Fruit fly (Drosophila melanogaster): ENCODE data around the gene CG8064.

CG8064 gene

DNA sequence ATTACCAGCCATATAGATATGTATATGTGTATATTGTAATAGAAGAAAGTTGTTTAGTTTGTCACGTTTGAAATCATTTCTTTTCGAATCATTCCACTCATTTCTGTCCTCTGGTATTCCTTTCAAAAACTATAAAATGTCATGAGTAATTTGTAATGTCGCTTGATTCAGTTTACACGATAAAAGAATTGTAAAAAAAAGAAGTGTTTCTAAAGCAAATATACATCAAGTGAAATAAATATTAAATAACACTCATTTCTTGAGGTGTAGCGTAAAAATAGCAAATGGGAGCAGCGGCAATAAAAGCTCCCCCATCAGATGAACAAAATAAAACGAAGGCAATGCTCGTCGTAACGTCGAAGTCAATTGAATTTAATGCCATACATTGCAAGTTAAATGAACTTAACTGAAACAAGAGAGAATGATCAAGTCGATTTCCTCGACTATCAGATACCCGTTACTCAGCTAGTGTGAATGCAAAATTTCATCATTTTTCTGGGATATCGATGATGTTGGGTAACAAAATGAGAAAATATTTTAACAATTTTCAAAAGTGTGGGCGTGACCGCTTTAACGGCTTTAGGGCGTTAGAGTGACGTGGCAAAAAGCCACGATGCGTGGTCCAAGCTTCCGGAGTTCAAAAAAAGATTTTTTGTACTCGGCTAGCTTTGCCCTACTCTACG is 11.9 kb downstream of the CG8064 start (continued):
- TF ChIP-seq CG10462 (GFP tag; optimal IDR thresholded peaks at IDR 0.05), result no peak
- no peak for TF ChIP-seq CG6765 (GFP tag; optimal IDR thresholded peaks at IDR 0.05)
- TF ChIP-seq CTCF (GFP tag; optimal IDR thresholded peaks at IDR 0.05), result no peak
- no peak for TF ChIP-seq Max (GFP tag; optimal IDR thresholded peaks at IDR 0.05)
- TF ChIP-seq Oli (tag; optimal IDR thresholded peaks at IDR 0.05), result peak; percentile 38
- no peak for TF ChIP-seq CG14441 (GFP tag; IDR thresholded peaks at IDR 0.05)
- peak; percentile 22 for TF ChIP-seq CG18262 (tag; optimal IDR thresholded peaks at IDR 0.05)
- TF ChIP-seq ems (GFP tag; optimal IDR thresholded peaks at IDR 0.05), result no peak
- no peak for TF ChIP-seq mirr (GFP tag; optimal IDR thresholded peaks at IDR 0.05)
- TF ChIP-seq CG13424 (tag; optimal IDR thresholded peaks at IDR 0.05), result peak; percentile 31
- TF ChIP-seq CG11093 (GFP tag; IDR thresholded peaks at IDR 0.05), result no peak
- 0 out of 2 replicates have a peak, but pooled peaks have one; percentile 20 for TF ChIP-seq Drgx (GFP tag; IDR thresholded peaks at IDR 0.05)
- TF ChIP-seq CG30403 (GFP tag; optimal IDR thresholded peaks at IDR 0.05), result peak; percentile 22
- peak; percentile 1 for TF ChIP-seq unpg (GFP tag; optimal IDR thresholded peaks at IDR 0.05)
- TF ChIP-seq Neu2 (GFP tag; optimal IDR thresholded peaks at IDR 0.05; ENCODE audit: borderline replicate concordance), result no peak
- TF ChIP-seq rib (GFP tag; IDR thresholded peaks at IDR 0.05), result no peak
- TF ChIP-seq nerfin-2 (GFP tag; IDR thresholded peaks at IDR 0.05; ENCODE audit: partially characterized antibody), result peak; percentile 67
- no peak for TF ChIP-seq CG4730 (GFP tag; IDR thresholded peaks at IDR 0.05)

- TF ChIP-seq CG9727 (GFP tag; optimal IDR thresholded peaks at IDR 0.05) (peak; percentile 14), CG9817 (tag; optimal IDR thresholded peaks at IDR 0.05) (no peak), her (GFP tag; optimal IDR thresholded peaks at IDR 0.05) (peak; percentile 3), nom (GFP tag; optimal IDR thresholded peaks at IDR 0.05) (no peak), Vsx1 (GFP tag; optimal IDR thresholded peaks at IDR 0.05) (no peak), CG6813 (GFP tag; optimal IDR thresholded peaks at IDR 0.05) (peak; percentile 4), CG11695 (GFP tag; IDR thresholded peaks at IDR 0.05) (0 out of 3 replicates have a peak, but pooled peaks have one; percentile 33), slou (GFP tag; optimal IDR thresholded peaks at IDR 0.05) (no peak), lab (GFP tag; optimal IDR thresholded peaks at IDR 0.05) (peak; percentile 76), pho (GFP tag; optimal IDR thresholded peaks at IDR 0.05) (peak; percentile 14), ab (GFP tag; optimal IDR thresholded peaks at IDR 0.05) (no peak), CG30403 (GFP tag; optimal IDR thresholded peaks at IDR 0.05) (no peak), CG7357 (GFP tag; IDR thresholded peaks at IDR 0.05) (no peak), Aef1 (GFP tag; IDR thresholded peaks at IDR 0.05) (no peak), chif (GFP tag; optimal IDR thresholded peaks at IDR 0.05) (no peak), HLH54F (GFP tag; optimal IDR thresholded peaks at IDR 0.05) (no peak), HLHmδ (GFP tag; optimal IDR thresholded peaks at IDR 0.05) (no peak), Meics (GFP tag; optimal IDR thresholded peaks at IDR 0.05) (peak; percentile 33), caup (GFP tag; optimal IDR thresholded peaks at IDR 0.05; ENCODE audit: severe bottlenecking) (peak; percentile 67), CG17385 (GFP tag; optimal IDR thresholded peaks at IDR 0.05) (peak; percentile 18), Hmr (GFP tag; optimal IDR thresholded peaks at IDR 0.05) (peak; percentile 74), Dek (tag; optimal IDR thresholded peaks at IDR 0.05) (peak; percentile 20), Hr51 (GFP tag; optimal IDR thresholded peaks at IDR 0.05) (peak in 1 of 2 experiments; percentile 27), eve (GFP tag; optimal IDR thresholded peaks at IDR 0.05) (peak in 1 of 2 experiments; percentile 45), cato (GFP tag; optimal IDR thresholded peaks at IDR 0.05; ENCODE audit: borderline replicate concordance) (no peak), CG15514 (GFP tag; optimal IDR thresholded peaks at IDR 0.05) (peak; percentile 51), sens (GFP tag) (peak; percentile 48), grn (GFP tag; optimal IDR thresholded peaks at IDR 0.05) (no peak), CG11247 (GFP tag; IDR thresholded peaks at IDR 0.05) (no peak), cas (GFP tag; IDR thresholded peaks at IDR 0.05) (no peak), CG13296 (GFP tag; optimal IDR thresholded peaks at IDR 0.05) (peak; percentile 44), jumu (GFP tag; optimal IDR thresholded peaks at IDR 0.05) (no peak), CG1233 (GFP tag; optimal IDR thresholded peaks at IDR 0.05) (peak; percentile 22)
Measured at dm6 chr3R:18296084-18296483, 12.6 kb downstream of the CG8064 start.

All from whole organism, embryonic.